Worm (Caenorhabditis elegans) whole organism, L2 larva: ENCODE results near the gene B0286.1.
A peak's percentile ranks its signal among the peaks of the same experiment; 100 is the strongest.

Experiments
- C34F6.9 ChIP-seq: fragments of 150-350 bp; optimal IDR thresholded peaks from 2 replicates; lab custom pipeline; 2014; ENCODE audit warnings: missing biosample characterization, missing genetic modification characterization
- F13H6.1 ChIP-seq: sonication (generic microtip); optimal IDR thresholded peaks from 2 replicates; lab custom pipeline; 2016; ENCODE audit warnings: missing genetic modification characterization, missing compliant biosample characterization
- R02D3.7 ChIP-seq: fragments of 150-350 bp; optimal IDR thresholded peaks from 2 replicates; lab custom pipeline; 2014; ENCODE audit warnings: missing biosample characterization, missing genetic modification characterization
- ZK546.5 ChIP-seq: sonication (generic microtip); optimal IDR thresholded peaks from 2 replicates; lab custom pipeline; 2017; ENCODE audit warnings: missing biosample characterization, missing genetic modification characterization
- aly-2 ChIP-seq: fragments of 150-350 bp; optimal IDR thresholded peaks from 2 replicates; lab custom pipeline; 2014; ENCODE audit warnings: missing biosample characterization, missing genetic modification characterization
- ama-1 ChIP-seq: fragments of 150-350 bp; optimal IDR thresholded peaks from 2 replicates; lab custom pipeline; 2018; ENCODE audit warnings: inconsistent platforms
- ceh-16 ChIP-seq: fragments of 150-350 bp; optimal IDR thresholded peaks from 2 replicates; lab custom pipeline; 2014; ENCODE audit warnings: missing biosample characterization, missing genetic modification characterization
- ceh-82 ChIP-seq: fragments of 150-350 bp; optimal IDR thresholded peaks from 2 replicates; lab custom pipeline; 2014; ENCODE audit warnings: missing biosample characterization, missing genetic modification characterization
- crh-2 ChIP-seq: sonication (generic microtip); optimal IDR thresholded peaks from 2 replicates; lab custom pipeline; 2017; ENCODE audit warnings: missing biosample characterization, missing genetic modification characterization
- egl-27 ChIP-seq: sonication (generic microtip); optimal IDR thresholded peaks from 3 replicates; lab custom pipeline; 2017; ENCODE audit warnings: missing biosample characterization, missing genetic modification reagents, missing genetic modification characterization
- elt-1 ChIP-seq: fragments of 150-350 bp; optimal IDR thresholded peaks from 2 replicates; lab custom pipeline; 2014; ENCODE audit warnings: missing biosample characterization, missing genetic modification characterization
- elt-3 ChIP-seq: sonication (generic microtip); optimal IDR thresholded peaks from 2 replicates; lab custom pipeline; 2017; ENCODE audit warnings: missing biosample characterization, missing genetic modification characterization
- fos-1 ChIP-seq: fragments of 150-350 bp; optimal IDR thresholded peaks from 2 replicates; lab custom pipeline; 2014; ENCODE audit warnings: missing biosample characterization, missing genetic modification characterization
- gmeb-1 ChIP-seq: fragments of 150-350 bp; optimal IDR thresholded peaks from 2 replicates; lab custom pipeline; 2014; ENCODE audit warnings: missing biosample characterization, missing genetic modification characterization
- lin-39 ChIP-seq: fragments of 150-350 bp; optimal IDR thresholded peaks from 2 replicates; lab custom pipeline; 2014; ENCODE audit warnings: missing biosample characterization, missing genetic modification reagents, missing genetic modification characterization
- mbf-1 ChIP-seq: sonication (generic microtip); optimal IDR thresholded peaks from 2 replicates; lab custom pipeline; 2017; ENCODE audit warnings: missing biosample characterization, missing genetic modification characterization
- nhr-10 ChIP-seq: sonication (generic microtip); optimal IDR thresholded peaks from 2 replicates; lab custom pipeline; 2017; ENCODE audit warnings: missing biosample characterization, missing genetic modification characterization
- nhr-12 ChIP-seq: fragments of 150-350 bp; optimal IDR thresholded peaks from 2 replicates; lab custom pipeline; 2014; ENCODE audit warnings: missing biosample characterization, missing genetic modification characterization
- nhr-129 ChIP-seq: fragments of 150-350 bp; optimal IDR thresholded peaks from 2 replicates; lab custom pipeline; 2014; ENCODE audit warnings: missing biosample characterization, missing genetic modification characterization
- nhr-21 ChIP-seq: fragments of 150-350 bp; optimal IDR thresholded peaks from 2 replicates; lab custom pipeline; 2014; ENCODE audit warnings: missing biosample characterization, missing genetic modification characterization
- nhr-23 ChIP-seq: fragments of 150-350 bp; optimal IDR thresholded peaks from 2 replicates; lab custom pipeline; 2014; ENCODE audit warnings: missing biosample characterization, missing genetic modification reagents, missing genetic modification characterization
- nhr-237 ChIP-seq: fragments of 150-350 bp; optimal IDR thresholded peaks from 2 replicates; lab custom pipeline; 2014; ENCODE audit warnings: missing biosample characterization, missing genetic modification characterization
- nhr-25 ChIP-seq: fragments of 150-350 bp; sonication (generic microtip); optimal IDR thresholded peaks from 3 replicates; lab custom pipeline; 2014; ENCODE audit warnings: missing biosample characterization, missing genetic modification characterization
- sem-4 ChIP-seq: fragments of 150-350 bp; optimal IDR thresholded peaks from 2 replicates; lab custom pipeline; 2014; ENCODE audit warnings: missing biosample characterization, missing genetic modification reagents, missing genetic modification characterization
- sma-9 ChIP-seq, 2 experiments: fragments of 150-350 bp in 1 of 2; sonication (generic microtip) in 1 of 2; optimal IDR thresholded peaks; 2 replicates each; lab custom pipeline; 2014 to 2016; ENCODE audit warnings: missing genetic modification characterization in 2 of 2, mild to moderate bottlenecking in 1 of 2, missing biosample characterization in 1 of 2, missing compliant biosample characterization in 1 of 2, missing genetic modification reagents in 1 of 2, moderate library complexity in 1 of 2
- snpc-4 ChIP-seq: fragments of 150-350 bp; optimal IDR thresholded peaks from 2 replicates; lab custom pipeline; 2014; ENCODE audit warnings: missing biosample characterization, missing genetic modification characterization
- unc-55 ChIP-seq: fragments of 150-350 bp; sonication (generic microtip); optimal IDR thresholded peaks from 3 replicates; lab custom pipeline; 2014; ENCODE audit warnings: missing biosample characterization, missing genetic modification reagents, missing genetic modification characterization
- zag-1 ChIP-seq: fragments of 150-350 bp; optimal IDR thresholded peaks from 2 replicates; lab custom pipeline; 2014; ENCODE audit warnings: missing biosample characterization, missing genetic modification characterization
- ztf-1 ChIP-seq: fragments of 200-800 bp; sonication (Bioruptor generic); conservative IDR thresholded peaks from 2 replicates; pipeline ENCODE4 v1.3.6; 2022; ENCODE audit warnings: missing genetic modification characterization, missing compliant biosample characterization
- ztf-11 ChIP-seq: sonication (generic microtip); optimal IDR thresholded peaks from 2 replicates; lab custom pipeline; 2017; ENCODE audit warnings: missing biosample characterization, missing genetic modification characterization
- ztf-4 ChIP-seq: fragments of 150-350 bp; optimal IDR thresholded peaks from 2 replicates; lab custom pipeline; 2014; ENCODE audit warnings: missing biosample characterization, missing genetic modification characterization

B0286.1 gene

ce11 chrII:4409650-4410049 is 31.4 kb downstream of the B0286.1 start:
- no peak for TF ChIP-seq ztf-11 (tag; lab: Kevin White, UChicago)

ce11 chrII:4417333-4417732 is 39.0 kb downstream of the B0286.1 start, which contains the start of gene sod-5:
Gene sod-5 (plus strand): TSS chrII:4417633.
- no peak for TF ChIP-seq nhr-25 (tag; lab: Kevin White, UChicago)
- TF ChIP-seq crh-2 (tag; lab: Kevin White, UChicago) = no peak
- no peak for TF ChIP-seq nhr-129 (tag; lab: Kevin White, UChicago)
- TF ChIP-seq F13H6.1 (tag; lab: Kevin White, UChicago) = no peak
- TF ChIP-seq sma-9 (GFP tag; optimal IDR thresholded peaks at IDR 0.05; lab: Kevin White, UChicago) = no peak
- TF ChIP-seq sma-9 (tag; optimal IDR thresholded peaks at IDR 0.05; lab: Kevin White, UChicago) = no peak
- no peak for TF ChIP-seq egl-27 (tag; lab: Kevin White, UChicago)
- TF ChIP-seq nhr-237 (tag; lab: Kevin White, UChicago) = no peak
- no peak for TF ChIP-seq elt-1 (tag; lab: Kevin White, UChicago)
- TF ChIP-seq ztf-4 (tag; lab: Kevin White, UChicago) = no peak
- TF ChIP-seq zag-1 (tag; lab: Kevin White, UChicago) = no peak
- no peak for TF ChIP-seq mbf-1 (tag; lab: Kevin White, UChicago)

ce11 chrII:4419956-4420355 is 41.7 kb downstream of the B0286.1 start, which contains the start of gene bpnt-1:
Gene bpnt-1 (plus strand): TSS chrII:4420256.
- TF ChIP-seq sma-9 (GFP tag; optimal IDR thresholded peaks at IDR 0.05; lab: Kevin White, UChicago) = peak; percentile 14
- no peak for TF ChIP-seq sma-9 (tag; optimal IDR thresholded peaks at IDR 0.05; lab: Kevin White, UChicago)
- no peak for TF ChIP-seq ZK546.5 (tag; lab: Kevin White, UChicago)
- TF ChIP-seq ztf-1 (GFP tag; lab: Robert Waterston, UW) = no peak
- TF ChIP-seq R02D3.7 (tag; lab: Kevin White, UChicago) = no peak
- peak; percentile 27 for TF ChIP-seq nhr-21 (tag; lab: Kevin White, UChicago)
- no peak for TF ChIP-seq aly-2
- peak; percentile 12 for TF ChIP-seq C34F6.9

DNA sequence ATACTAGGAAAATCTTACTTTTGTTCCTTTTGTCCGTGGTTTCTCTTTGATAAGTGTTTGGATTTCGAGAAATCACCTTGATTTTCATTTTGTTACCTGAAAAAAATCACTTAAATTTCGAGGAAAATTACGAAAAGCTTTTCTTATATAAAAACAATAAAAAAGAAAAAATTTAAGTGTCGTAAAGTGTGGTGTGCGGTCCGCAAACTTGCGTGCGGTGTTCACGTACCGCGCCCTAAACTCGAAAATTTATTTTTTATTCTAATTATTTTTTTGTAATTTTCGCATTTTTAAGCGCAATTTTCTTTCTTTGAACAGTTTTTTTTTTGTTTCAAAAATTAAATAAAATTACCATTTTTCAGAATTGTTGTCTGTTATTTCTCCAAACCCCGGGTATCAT is 46.5 kb downstream of the B0286.1 start, which contains the start of the genes dcaf-13 and toe-1:
dcaf-13 (minus strand) TSS at position 96 of the 400 bp plus-strand sequence.
toe-1 (plus strand) TSS at position 361 of the 400 bp plus-strand sequence.
- TF ChIP-seq gmeb-1 = peak; percentile 26
- TF ChIP-seq ztf-4 (tag; lab: Kevin White, UChicago) = no peak
- TF ChIP-seq C34F6.9 = no peak
- TF ChIP-seq ceh-82 (tag; lab: Kevin White, UChicago) = no peak

- no peak for TF ChIP-seq nhr-10
- TF ChIP-seq unc-55 (GFP tag; lab: Kevin White, UChicago) = no peak
- TF ChIP-seq sem-4 = no peak
- no peak for TF ChIP-seq R02D3.7 (tag; lab: Kevin White, UChicago)
- TF ChIP-seq ceh-16 (tag; lab: Kevin White, UChicago) = no peak
- TF ChIP-seq fos-1 (tag; lab: Kevin White, UChicago) = no peak
- TF ChIP-seq nhr-12 (tag; lab: Kevin White, UChicago) = no peak
- no peak for TF ChIP-seq egl-27 (tag; lab: Kevin White, UChicago)
- no peak for TF ChIP-seq ztf-1 (GFP tag; lab: Robert Waterston, UW)
- no peak for TF ChIP-seq nhr-237 (tag; lab: Kevin White, UChicago)
- TF ChIP-seq ama-1 (lab: Kevin White, UChicago) = no peak
These were observed 49.8 kb downstream of the B0286.1 start for ce11 chrII:4428121-4428520.

DNA sequence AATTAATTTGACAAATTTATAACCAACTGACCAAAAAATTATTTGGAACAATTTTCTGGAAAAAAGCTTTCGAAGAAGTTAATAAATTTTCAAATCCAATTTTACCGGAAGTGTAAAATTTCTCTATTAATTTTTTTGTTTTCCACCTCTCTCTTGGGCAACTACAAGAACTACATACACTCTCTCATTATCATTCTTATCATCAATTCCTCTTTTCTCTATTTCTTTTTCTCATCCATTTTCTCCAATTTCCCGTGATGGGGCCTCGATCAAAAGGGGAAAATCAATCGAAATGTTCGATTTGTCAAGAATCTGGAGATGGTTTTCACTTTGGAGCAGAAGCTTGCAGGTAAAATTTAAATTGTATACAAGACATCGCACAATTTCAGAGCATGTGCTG is 54.9 kb downstream of the B0286.1 start, which contains the start of gene nhr-109:
nhr-109 (plus strand) TSS at position 222 of the 400 bp plus-strand sequence.
- TF ChIP-seq elt-3 (tag; lab: Kevin White, UChicago) = no peak
- no peak for TF ChIP-seq nhr-23 (tag; lab: Kevin White, UChicago)
- TF ChIP-seq mbf-1 (tag; lab: Kevin White, UChicago) = no peak
- peak; percentile 42 for TF ChIP-seq fos-1 (tag; lab: Kevin White, UChicago)
- peak; percentile 12 for TF ChIP-seq gmeb-1
- no peak for TF ChIP-seq lin-39
- TF ChIP-seq snpc-4 = no peak
- TF ChIP-seq ztf-11 (tag; lab: Kevin White, UChicago) = no peak
- no peak for TF ChIP-seq nhr-12 (tag; lab: Kevin White, UChicago)
- TF ChIP-seq ceh-16 (tag; lab: Kevin White, UChicago) = no peak
- TF ChIP-seq R02D3.7 (tag; lab: Kevin White, UChicago) = no peak
- TF ChIP-seq ama-1 (lab: Kevin White, UChicago) = peak; percentile 3
- TF ChIP-seq nhr-129 (tag; lab: Kevin White, UChicago) = no peak
